Worm (Caenorhabditis elegans): Measurements from ENCODE around the gene ceh-14.

DNA sequence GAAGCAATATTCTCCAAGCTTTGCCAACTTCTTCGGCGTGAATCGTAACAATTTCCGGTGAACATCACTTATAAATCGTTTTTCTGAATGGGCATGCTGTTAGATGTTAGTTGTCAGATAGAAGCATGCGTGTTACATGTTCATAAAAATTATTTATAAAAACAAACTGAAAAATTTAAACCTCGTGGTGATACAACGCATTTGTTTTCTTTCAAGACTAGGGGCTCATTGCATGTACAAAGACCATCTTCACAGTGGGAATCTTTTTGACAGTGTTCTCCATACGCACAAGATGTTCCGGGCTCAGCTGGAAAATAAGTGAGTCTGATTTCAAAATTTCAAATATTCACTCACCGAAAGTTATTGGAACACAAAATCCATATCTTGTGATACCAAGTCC is 19.8 kb downstream of the ceh-14 start:
- TF ChIP-seq tab-1 (GFP tag; IDR thresholded peaks at IDR 0.05) (no peak), flt-1 (GFP tag; IDR thresholded peaks at IDR 0.05) (no peak), cog-1 (tag; optimal IDR thresholded peaks at IDR 0.05) (no peak), med-1 (GFP tag; optimal IDR thresholded peaks at IDR 0.05; ENCODE audit: insufficient read depth) (no peak), ztf-29 (GFP tag; IDR thresholded peaks at IDR 0.05) (no peak), ref-1 (GFP tag; conservative IDR thresholded peaks at IDR 0.05) (no peak), T22C8.4 (GFP tag; IDR thresholded peaks at IDR 0.05) (no peak), ztf-23 (GFP tag; IDR thresholded peaks at IDR 0.05) (no peak)

Data from whole organism, midembryonic.